Fruit fly (Drosophila melanogaster): Measurements from ENCODE around the gene Pfdn6.

DNA sequence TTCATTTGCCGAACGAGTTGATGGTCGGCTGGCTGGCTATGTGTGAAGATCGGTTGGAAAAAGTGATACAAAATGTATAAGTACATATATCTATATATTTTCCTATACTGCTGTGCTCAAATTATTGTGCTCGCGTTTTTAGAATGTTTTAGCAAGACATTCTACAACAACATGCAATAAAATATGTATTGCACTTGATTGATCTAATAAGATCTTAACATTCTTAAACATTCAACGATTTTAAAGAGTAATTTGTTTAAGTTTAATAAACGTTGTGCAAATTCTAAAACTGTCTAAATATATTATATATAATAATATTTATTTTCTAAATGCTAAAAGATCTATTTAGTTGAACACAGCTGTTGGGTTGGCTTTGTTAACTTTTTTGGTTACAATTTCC, 16.9 kb downstream of the Pfdn6 start:
- TF ChIP-seq psq (optimal IDR thresholded peaks at IDR 0.05), result no peak
- TF ChIP-seq EcR (GFP tag; optimal IDR thresholded peaks at IDR 0.05), result no peak
- TF ChIP-seq pan (optimal IDR thresholded peaks at IDR 0.05), result no peak
- no peak for TF ChIP-seq usp (GFP tag; optimal IDR thresholded peaks at IDR 0.05)

Measured in whole organism.